Fruit fly (Drosophila melanogaster) whole organism, prepupa: ENCODE measurements around the gene cup.

ENCODE experiments used
- Blimp-1 ChIP-seq: fragments of 200-800 bp; sonication (Bioruptor generic); optimal IDR thresholded peaks from 3 replicates; lab custom pipeline; 2017; ENCODE audit warnings: missing biosample characterization, missing genetic modification characterization, mild to moderate bottlenecking, moderate library complexity, missing genetic modification reagents
- CG10631 ChIP-seq: fragments of 200-800 bp; sonication (Bioruptor generic); optimal IDR thresholded peaks from 2 replicates; lab custom pipeline; 2016; ENCODE audit warnings: missing biosample characterization, missing genetic modification characterization
- CG10669 ChIP-seq: fragments of 200-800 bp; sonication (Bioruptor generic); optimal IDR thresholded peaks from 3 replicates; lab custom pipeline; 2018; ENCODE audit warnings: missing biosample characterization, mild to moderate bottlenecking, missing genetic modification characterization, moderate library complexity
- CG11294 ChIP-seq: fragments of 200-800 bp; sonication (Bioruptor generic); IDR thresholded peaks from 2 replicates; pipeline ENCODE4 v1.3.6; 2022; ENCODE audit warnings: missing biosample characterization, missing genetic modification characterization
- CG11902 ChIP-seq: fragments of 200-800 bp; sonication (Bioruptor generic); optimal IDR thresholded peaks from 3 replicates; lab custom pipeline; 2016; ENCODE audit warnings: missing biosample characterization, missing genetic modification characterization
- CG15336 ChIP-seq: fragments of 200-800 bp; sonication (Bioruptor generic); IDR thresholded peaks from 2 replicates; pipeline ENCODE4 v1.3.6; 2022; ENCODE audit warnings: missing biosample characterization, missing genetic modification characterization
- CG1621 ChIP-seq: fragments of 200-800 bp; sonication (Bioruptor generic); optimal IDR thresholded peaks from 3 replicates; lab custom pipeline; 2018; ENCODE audit warnings: missing biosample characterization, mild to moderate bottlenecking, missing genetic modification characterization
- CG3032 ChIP-seq: fragments of 200-800 bp; optimal IDR thresholded peaks from 2 replicates; lab custom pipeline; 2019; ENCODE audit warnings: missing biosample characterization, mild to moderate bottlenecking, missing genetic modification characterization, moderate library complexity
- CG31627 ChIP-seq: fragments of 200-800 bp; sonication (Bioruptor generic); optimal IDR thresholded peaks from 3 replicates; lab custom pipeline; 2016; ENCODE audit warnings: missing biosample characterization, missing genetic modification characterization
- CG32006 ChIP-seq: fragments of 200-800 bp; sonication (Bioruptor generic); optimal IDR thresholded peaks from 3 replicates; lab custom pipeline; 2017; ENCODE audit warnings: missing biosample characterization, mild to moderate bottlenecking, missing genetic modification characterization
- CG34406 ChIP-seq: fragments of 200-800 bp; sonication (Bioruptor generic); optimal IDR thresholded peaks from 3 replicates; lab custom pipeline; 2016; ENCODE audit warnings: missing biosample characterization, missing genetic modification characterization
- CG3919 ChIP-seq: fragments of 200-800 bp; sonication (Bioruptor generic); optimal IDR thresholded peaks from 3 replicates; lab custom pipeline; 2016; ENCODE audit warnings: missing biosample characterization, missing genetic modification characterization
- CG4318 ChIP-seq: fragments of 200-800 bp; sonication (Bioruptor generic); optimal IDR thresholded peaks from 3 replicates; lab custom pipeline; 2017; ENCODE audit warnings: missing biosample characterization, mild to moderate bottlenecking, missing genetic modification characterization
- CG6163 ChIP-seq: fragments of 200-800 bp; sonication (Bioruptor generic); IDR thresholded peaks from 3 replicates; pipeline ENCODE4 v1.3.6; 2022; ENCODE audit warnings: missing biosample characterization, missing genetic modification characterization
- CG6276 ChIP-seq: fragments of 200-800 bp; sonication (Bioruptor generic); optimal IDR thresholded peaks from 2 replicates; lab custom pipeline; 2017; ENCODE audit warnings: missing biosample characterization, mild to moderate bottlenecking, missing genetic modification characterization
- CG6808 ChIP-seq: fragments of 200-800 bp; sonication (Bioruptor generic); optimal IDR thresholded peaks from 3 replicates; lab custom pipeline; 2017; ENCODE audit warnings: missing biosample characterization, missing genetic modification characterization, mild to moderate bottlenecking, moderate library complexity, missing genetic modification reagents
- CG6854 ChIP-seq: fragments of 200-800 bp; sonication (Bioruptor generic); optimal IDR thresholded peaks from 2 replicates; lab custom pipeline; 2017; ENCODE audit warnings: missing biosample characterization, mild to moderate bottlenecking, missing genetic modification characterization
- CG8119 ChIP-seq: fragments of 200-800 bp; sonication (Bioruptor generic); IDR thresholded peaks from 3 replicates; pipeline ENCODE4 v1.3.6; 2022; ENCODE audit warnings: missing biosample characterization, missing genetic modification characterization
- CG8319 ChIP-seq: fragments of 200-800 bp; sonication (Bioruptor generic); optimal IDR thresholded peaks from 3 replicates; lab custom pipeline; 2016; ENCODE audit warnings: missing biosample characterization, missing genetic modification characterization
- CG8632 ChIP-seq: fragments of 200-800 bp; sonication (Bioruptor generic); optimal IDR thresholded peaks from 3 replicates; lab custom pipeline; 2016; ENCODE audit warnings: missing biosample characterization, missing genetic modification characterization
- CG9139 ChIP-seq: fragments of 200-800 bp; sonication (Bioruptor generic); optimal IDR thresholded peaks from 3 replicates; lab custom pipeline; 2017; ENCODE audit warnings: missing biosample characterization, mild to moderate bottlenecking, missing genetic modification characterization
- Eip75B ChIP-seq: fragments of 200-800 bp; sonication (Bioruptor generic); optimal IDR thresholded peaks from 3 replicates; lab custom pipeline; 2016; ENCODE audit warnings: missing biosample characterization, missing genetic modification characterization
- Eip78C ChIP-seq: fragments of 200-800 bp; sonication (Bioruptor generic); peaks from one replicate; lab custom pipeline; 2016; ENCODE audit warnings: missing biosample characterization, missing genetic modification characterization
- Ets21C ChIP-seq: fragments of 200-800 bp; sonication (Bioruptor generic); optimal IDR thresholded peaks from 3 replicates; lab custom pipeline; 2016; ENCODE audit warnings: missing biosample characterization, missing genetic modification characterization
- Ets96B ChIP-seq: fragments of 200-800 bp; optimal IDR thresholded peaks from 2 replicates; lab custom pipeline; 2019; ENCODE audit warnings: missing biosample characterization, mild to moderate bottlenecking, missing genetic modification characterization, moderate library complexity
- Gug ChIP-seq: fragments of 200-800 bp; sonication (Bioruptor generic); IDR thresholded peaks from 2 replicates; pipeline ENCODE4 v1.3.6; 2022; ENCODE audit warnings: missing biosample characterization, missing genetic modification characterization
- Hr39 ChIP-seq: fragments of 200-800 bp; sonication (Bioruptor generic); optimal IDR thresholded peaks from 2 replicates; lab custom pipeline; 2016; ENCODE audit warnings: missing biosample characterization, missing genetic modification characterization
- Hr4 ChIP-seq: fragments of 200-800 bp; sonication (Bioruptor generic); optimal IDR thresholded peaks from 3 replicates; lab custom pipeline; 2016; ENCODE audit warnings: missing biosample characterization, missing genetic modification characterization
- Lpt ChIP-seq: fragments of 200-800 bp; sonication (Bioruptor generic); optimal IDR thresholded peaks from 3 replicates; lab custom pipeline; 2016; ENCODE audit warnings: missing biosample characterization, missing genetic modification characterization
- OdsH ChIP-seq: fragments of 200-800 bp; sonication (Bioruptor generic); optimal IDR thresholded peaks from 3 replicates; lab custom pipeline; 2016; ENCODE audit warnings: missing biosample characterization, missing genetic modification characterization
- Smox ChIP-seq: fragments of 200-800 bp; sonication (Bioruptor generic); optimal IDR thresholded peaks from 3 replicates; lab custom pipeline; 2016; ENCODE audit warnings: missing biosample characterization, missing genetic modification characterization
- Sox14 ChIP-seq: fragments of 200-800 bp; sonication (Bioruptor generic); optimal IDR thresholded peaks from 3 replicates; lab custom pipeline; 2016; ENCODE audit warnings: missing biosample characterization, missing genetic modification characterization
- Sox15 ChIP-seq: fragments of 200-800 bp; sonication (Bioruptor generic); optimal IDR thresholded peaks from 3 replicates; lab custom pipeline; 2016; ENCODE audit warnings: missing biosample characterization, missing genetic modification characterization
- achi ChIP-seq: fragments of 200-800 bp; sonication (Bioruptor generic); optimal IDR thresholded peaks from 3 replicates; lab custom pipeline; 2016; ENCODE audit warnings: missing biosample characterization, missing genetic modification characterization
- acj6 ChIP-seq: fragments of 200-800 bp; sonication (Bioruptor generic); optimal IDR thresholded peaks from 3 replicates; lab custom pipeline; 2016; ENCODE audit warnings: missing biosample characterization, missing genetic modification characterization
- cyc ChIP-seq: fragments of 200-800 bp; sonication (Bioruptor generic); optimal IDR thresholded peaks from 3 replicates; lab custom pipeline; 2016; ENCODE audit warnings: missing biosample characterization, missing genetic modification characterization
- dac ChIP-seq: fragments of 200-800 bp; sonication (Bioruptor generic); optimal IDR thresholded peaks from 2 replicates; lab custom pipeline; 2017; ENCODE audit warnings: missing biosample characterization, mild to moderate bottlenecking, missing genetic modification characterization
- dsx ChIP-seq: fragments of 200-800 bp; optimal IDR thresholded peaks from 3 replicates; lab custom pipeline; 2019; ENCODE audit warnings: missing biosample characterization, mild to moderate bottlenecking, missing genetic modification characterization, moderate library complexity; ENCODE audit not compliant: poor library complexity, severe bottlenecking
- fd85E ChIP-seq: fragments of 200-800 bp; sonication (Bioruptor generic); optimal IDR thresholded peaks from 3 replicates; lab custom pipeline; 2016; ENCODE audit warnings: missing biosample characterization, missing genetic modification characterization
- fkh ChIP-seq: fragments of 200-800 bp; sonication (Bioruptor generic); optimal IDR thresholded peaks from 3 replicates; lab custom pipeline; 2017; ENCODE audit warnings: missing biosample characterization, mild to moderate bottlenecking, missing genetic modification characterization, moderate library complexity
- lz ChIP-seq: fragments of 200-800 bp; sonication (Bioruptor generic); optimal IDR thresholded peaks from 3 replicates; lab custom pipeline; 2016; ENCODE audit warnings: missing biosample characterization, missing genetic modification characterization
- net ChIP-seq: fragments of 200-800 bp; sonication (Bioruptor generic); optimal IDR thresholded peaks from 3 replicates; lab custom pipeline; 2016; ENCODE audit warnings: missing biosample characterization, missing genetic modification characterization
- pdm3 ChIP-seq: fragments of 200-800 bp; sonication (Bioruptor generic); optimal IDR thresholded peaks from 3 replicates; lab custom pipeline; 2016; ENCODE audit warnings: missing biosample characterization, missing genetic modification characterization
- salr ChIP-seq, 2 experiments: fragments of 200-800 bp; sonication (Bioruptor generic); optimal IDR thresholded peaks; 3 replicates each; lab custom pipeline; 2016 to 2018; ENCODE audit warnings: missing biosample characterization in 2 of 2, missing genetic modification characterization in 2 of 2, mild to moderate bottlenecking in 1 of 2
- spab ChIP-seq: fragments of 200-800 bp; sonication (Bioruptor generic); optimal IDR thresholded peaks from 2 replicates; lab custom pipeline; 2017; ENCODE audit warnings: missing biosample characterization, mild to moderate bottlenecking, missing genetic modification characterization, missing genetic modification reagents
- ss ChIP-seq, 2 experiments: fragments of 200-800 bp; sonication (Bioruptor generic); optimal IDR thresholded peaks; 2 replicates in 1 of 2; 3 replicates in 1 of 2; lab custom pipeline; 2017 to 2018; ENCODE audit warnings: mild to moderate bottlenecking in 2 of 2, missing biosample characterization in 2 of 2, missing genetic modification characterization in 2 of 2, moderate library complexity in 1 of 2
- vri ChIP-seq: fragments of 200-800 bp; sonication (Bioruptor generic); optimal IDR thresholded peaks from 3 replicates; lab custom pipeline; 2016; ENCODE audit warnings: missing biosample characterization, mild to moderate bottlenecking, missing genetic modification characterization

cup gene

DNA sequence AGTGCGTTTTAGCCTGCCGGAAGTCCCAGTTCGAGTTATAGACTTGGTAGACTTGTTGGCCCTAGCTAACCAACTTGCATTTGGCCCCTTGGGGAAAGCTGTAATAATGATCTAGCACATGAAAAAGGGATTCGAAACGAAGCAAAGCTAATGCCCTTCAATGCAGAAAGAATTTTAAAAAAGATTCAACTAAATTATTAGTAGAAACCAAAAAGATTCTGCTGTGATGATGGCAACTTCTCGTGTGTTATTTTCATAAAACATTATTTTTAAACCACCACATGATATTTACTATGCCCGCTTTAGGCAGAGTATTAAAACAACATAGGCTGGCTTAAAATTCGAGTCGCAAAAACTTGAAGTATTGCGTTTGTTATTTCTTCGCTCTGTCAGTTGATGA, 28.6 kb downstream of the cup start:
- TF ChIP-seq Hr4 (peak; percentile 45), Ets96B (tag; lab: Kevin White, UChicago) (peak; percentile 8), Hr39 (GFP tag; lab: Kevin White, UChicago) (peak; percentile 15), CG32006 (peak; percentile 42), Eip78C (GFP tag; lab: Kevin White, UChicago) (peak; percentile 31), pdm3 (peak; percentile 27), CG6163 (GFP tag; lab: Robert Waterston, UW) (peak; percentile 52; the same call in 2 of the 3 replicates), CG3919 (GFP tag; lab: Kevin White, UChicago) (peak; percentile 14), CG15336 (peak; percentile 39; the same call in 1 of the 2 replicates), CG8119 (GFP tag; lab: Robert Waterston, UW) (peak; percentile 48; the same call in 1 of the 3 replicates), Smox (peak; percentile 1), CG10669 (peak; percentile 14), dac (GFP tag; lab: Kevin White, UChicago) (no peak), acj6 (GFP tag; lab: Kevin White, UChicago) (peak; percentile 20), Eip75B (GFP tag; lab: Kevin White, UChicago) (peak; percentile 9), fkh (GFP tag; lab: Kevin White, UChicago) (no peak), Sox14 (GFP tag; lab: Kevin White, UChicago) (no peak), CG1621 (tag; lab: Kevin White, UChicago) (no peak), spab (GFP tag; lab: Kevin White, UChicago) (no peak), OdsH (peak; percentile 22), CG10631 (peak; percentile 36)

DNA sequence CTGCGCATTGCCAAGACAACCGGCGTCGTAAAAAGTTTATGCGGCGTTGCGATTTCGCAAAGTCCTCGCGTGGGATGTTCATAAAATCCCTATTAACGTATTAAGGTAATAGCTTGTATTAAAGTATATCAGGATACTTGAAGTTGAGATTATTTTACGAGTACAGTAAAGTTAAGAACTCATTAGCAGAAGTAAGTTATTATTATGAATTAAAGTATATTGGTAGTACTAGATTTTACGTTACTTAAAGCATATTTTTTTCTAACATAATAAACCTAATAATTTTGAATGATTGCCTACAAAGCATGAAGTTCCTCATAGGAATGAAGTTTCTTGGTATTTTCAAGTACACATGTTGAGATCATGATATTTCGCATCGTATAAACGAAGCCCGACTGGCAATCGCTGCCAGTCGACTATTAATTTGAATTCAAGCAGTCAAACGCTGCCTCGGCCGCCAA, 30.4 kb downstream of the cup start:
- TF ChIP-seq fkh (GFP tag; lab: Kevin White, UChicago): no peak
- peak; percentile 62 for TF ChIP-seq CG9139 (GFP tag; lab: Kevin White, UChicago)
- no peak for TF ChIP-seq Blimp-1
- peak; percentile 7 for TF ChIP-seq Ets21C (GFP tag; lab: Kevin White, UChicago)
- TF ChIP-seq Gug: peak; percentile 8; the same call in 1 of the 2 replicates
- TF ChIP-seq CG3032 (tag; lab: Kevin White, UChicago): peak; percentile 77
- peak; percentile 33 for TF ChIP-seq Smox
- TF ChIP-seq CG32006: peak; percentile 89
- TF ChIP-seq OdsH: peak; percentile 60
- no peak for TF ChIP-seq CG11294
- TF ChIP-seq CG34406 (GFP tag; lab: Kevin White, UChicago): peak; percentile 44
- TF ChIP-seq CG10631: peak; percentile 61
- peak; percentile 65 for TF ChIP-seq CG4318 (GFP tag; lab: Kevin White, UChicago)
- TF ChIP-seq salr (GFP tag; optimal IDR thresholded peaks at IDR 0.05; lab: Kevin White, UChicago): peak in 1 of 2 experiments; percentile 79
- peak; percentile 68 for TF ChIP-seq Eip75B (GFP tag; lab: Kevin White, UChicago)
- TF ChIP-seq CG6854 (GFP tag; lab: Kevin White, UChicago): peak; percentile 38
- TF ChIP-seq net (GFP tag; lab: Kevin White, UChicago): peak; percentile 68
- TF ChIP-seq CG15336: peak; percentile 80
- peak; percentile 51 for TF ChIP-seq acj6 (GFP tag; lab: Kevin White, UChicago)
- TF ChIP-seq Lpt (GFP tag; lab: Kevin White, UChicago): peak; percentile 64
- TF ChIP-seq CG8319: peak; percentile 2
- TF ChIP-seq Ets96B (tag; lab: Kevin White, UChicago): peak; percentile 69
- peak; percentile 72 for TF ChIP-seq dsx (GFP tag; lab: Kevin White, UChicago)
- peak; percentile 81 for TF ChIP-seq CG6808 (GFP tag; lab: Kevin White, UChicago)
- TF ChIP-seq CG10669: peak; percentile 62
- TF ChIP-seq CG6276 (GFP tag; lab: Kevin White, UChicago): peak; percentile 82
- peak; percentile 18 for TF ChIP-seq cyc
- peak; percentile 20 for TF ChIP-seq vri
- TF ChIP-seq Sox15 (GFP tag; lab: Kevin White, UChicago): peak; percentile 11
- peak; percentile 74 to 75 for TF ChIP-seq ss (GFP tag; optimal IDR thresholded peaks at IDR 0.05; lab: Kevin White, UChicago)
- peak; percentile 50 for TF ChIP-seq CG8632 (GFP tag; lab: Kevin White, UChicago)
- no peak for TF ChIP-seq CG6163 (GFP tag; lab: Robert Waterston, UW)
- TF ChIP-seq dac (GFP tag; lab: Kevin White, UChicago): peak; percentile 56
- TF ChIP-seq achi (GFP tag; lab: Kevin White, UChicago): peak; percentile 59
- peak; percentile 72 for TF ChIP-seq Hr4
- TF ChIP-seq fd85E: no peak
- TF ChIP-seq lz: peak; percentile 49
- no peak for TF ChIP-seq CG1621 (tag; lab: Kevin White, UChicago)
- TF ChIP-seq CG31627 (GFP tag; lab: Kevin White, UChicago): peak; percentile 29
- no peak for TF ChIP-seq CG11902 (GFP tag; lab: Kevin White, UChicago)
- TF ChIP-seq CG3919 (GFP tag; lab: Kevin White, UChicago): peak; percentile 68
